Fruit fly (Drosophila melanogaster) whole organism, embryonic: ENCODE data around the gene chb.

Source experiments
- Bgb ChIP-seq: fragments of 200-800 bp; sonication (Bioruptor generic); IDR thresholded peaks from 2 replicates; pipeline ENCODE4 v1.3.6; 2022; ENCODE audit warnings: missing biosample characterization, missing genetic modification characterization; ENCODE audit not compliant: partially characterized antibody
- BtbVII ChIP-seq: fragments of 200-800 bp; sonication (Bioruptor generic); optimal IDR thresholded peaks from 3 replicates; lab custom pipeline; 2017; ENCODE audit warnings: missing biosample characterization, mild to moderate bottlenecking, missing genetic modification characterization
- CG10321 ChIP-seq: fragments of 200-800 bp; sonication (Bioruptor generic); IDR thresholded peaks from 2 replicates; pipeline ENCODE4 v1.3.6; 2022; ENCODE audit warnings: missing biosample characterization, missing genetic modification characterization
- CG12219 ChIP-seq: fragments of 200-800 bp; sonication (Bioruptor generic); optimal IDR thresholded peaks from 3 replicates; lab custom pipeline; 2018; ENCODE audit warnings: missing biosample characterization, mild to moderate bottlenecking, missing genetic modification characterization
- CG14050 ChIP-seq: fragments of 200-800 bp; sonication (Bioruptor generic); IDR thresholded peaks from 3 replicates; pipeline ENCODE4 v1.3.6; 2022; ENCODE audit warnings: missing biosample characterization, missing genetic modification characterization
- CG14710 ChIP-seq: fragments of 200-800 bp; sonication (Bioruptor generic); optimal IDR thresholded peaks from 3 replicates; lab custom pipeline; 2019; ENCODE audit warnings: missing biosample characterization, mild to moderate bottlenecking, missing genetic modification characterization, moderate library complexity
- CG17829 ChIP-seq: fragments of 200-800 bp; optimal IDR thresholded peaks from 2 replicates; lab custom pipeline; 2019; ENCODE audit warnings: missing biosample characterization, mild to moderate bottlenecking, missing genetic modification characterization, moderate library complexity
- CG2712 ChIP-seq: fragments of 200-800 bp; optimal IDR thresholded peaks from 3 replicates; lab custom pipeline; 2019; ENCODE audit warnings: missing biosample characterization, mild to moderate bottlenecking, missing genetic modification characterization, moderate library complexity
- CG30020 ChIP-seq: fragments of 200-800 bp; optimal IDR thresholded peaks from 2 replicates; lab custom pipeline; 2019; ENCODE audit warnings: missing biosample characterization, mild to moderate bottlenecking, missing genetic modification characterization, moderate library complexity
- CG31224 ChIP-seq: fragments of 200-800 bp; sonication (Bioruptor generic); IDR thresholded peaks from 2 replicates; pipeline ENCODE4 v1.3.6; 2022; ENCODE audit warnings: missing biosample characterization, missing genetic modification characterization
- CG33213 ChIP-seq: fragments of 200-800 bp; sonication (Bioruptor generic); optimal IDR thresholded peaks from 3 replicates; lab custom pipeline; 2016; ENCODE audit warnings: missing biosample characterization, missing genetic modification characterization
- CG34224 ChIP-seq: fragments of 200-800 bp; sonication (Bioruptor generic); IDR thresholded peaks from 3 replicates; pipeline ENCODE4 v1.3.6; 2022; ENCODE audit warnings: missing biosample characterization, missing genetic modification characterization; ENCODE audit not compliant: partially characterized antibody
- CG34422 ChIP-seq: fragments of 200-800 bp; sonication (Bioruptor generic); IDR thresholded peaks from 3 replicates; pipeline ENCODE4 v1.3.6; 2022; ENCODE audit warnings: missing biosample characterization, missing genetic modification characterization
- CG3995 ChIP-seq: fragments of 200-800 bp; sonication (Bioruptor generic); optimal IDR thresholded peaks from 3 replicates; lab custom pipeline; 2016; ENCODE audit warnings: missing biosample characterization, missing genetic modification characterization
- CG7987 ChIP-seq: fragments of 200-800 bp; sonication (Bioruptor generic); optimal IDR thresholded peaks from 2 replicates; lab custom pipeline; 2018; ENCODE audit warnings: missing biosample characterization, mild to moderate bottlenecking, missing genetic modification characterization, moderate library complexity
- CG8089 ChIP-seq: fragments of 200-800 bp; sonication (Bioruptor generic); optimal IDR thresholded peaks from 3 replicates; lab custom pipeline; 2016; ENCODE audit warnings: missing biosample characterization, missing genetic modification characterization
- CG9609 ChIP-seq: fragments of 200-800 bp; sonication (Bioruptor generic); optimal IDR thresholded peaks from 3 replicates; lab custom pipeline; 2016; ENCODE audit warnings: missing biosample characterization, missing genetic modification characterization
- CG9797 ChIP-seq: fragments of 200-800 bp; sonication (Bioruptor generic); optimal IDR thresholded peaks from 3 replicates; lab custom pipeline; 2018; ENCODE audit warnings: missing biosample characterization, mild to moderate bottlenecking, missing genetic modification characterization
- CoRest ChIP-seq: fragments of 200-800 bp; sonication (Bioruptor generic); optimal IDR thresholded peaks from 3 replicates; lab custom pipeline; 2018; ENCODE audit warnings: missing biosample characterization, mild to moderate bottlenecking, missing genetic modification characterization, moderate library complexity
- Doc3 ChIP-seq: fragments of 200-800 bp; sonication (Bioruptor generic); IDR thresholded peaks from 3 replicates; pipeline ENCODE4 v1.3.6; 2022; ENCODE audit warnings: missing biosample characterization, missing genetic modification characterization; ENCODE audit not compliant: partially characterized antibody
- H2.0 ChIP-seq: fragments of 200-800 bp; sonication (Bioruptor generic); IDR thresholded peaks from 2 replicates; pipeline ENCODE4 v1.3.6; 2022; ENCODE audit warnings: missing biosample characterization, missing genetic modification characterization
- HmgD ChIP-seq: fragments of 200-800 bp; sonication (Bioruptor generic); optimal IDR thresholded peaks from 3 replicates; lab custom pipeline; 2016; ENCODE audit warnings: missing biosample characterization, missing genetic modification characterization
- Hmx ChIP-seq: fragments of 200-800 bp; sonication (Bioruptor generic); optimal IDR thresholded peaks from 2 replicates; lab custom pipeline; 2016; ENCODE audit warnings: missing biosample characterization, missing genetic modification characterization
- Hr39 ChIP-seq: fragments of >200 bp; optimal IDR thresholded peaks from 2 replicates; lab custom pipeline; 2017
- Hr78 ChIP-seq, 2 experiments: fragments of 200-800 bp in 1 of 2; fragments of >200 bp in 1 of 2; sonication (Bioruptor generic) in 1 of 2; optimal IDR thresholded peaks; 2 replicates each; lab custom pipeline; 2017 to 2019; ENCODE audit warnings: missing biosample characterization in 2 of 2, missing genetic modification characterization in 2 of 2, mild to moderate bottlenecking in 1 of 2, moderate library complexity in 1 of 2
- MBD-R2 ChIP-seq: fragments of 200-800 bp; sonication (Bioruptor generic); IDR thresholded peaks from 2 replicates; pipeline ENCODE4 v1.3.6; 2022; ENCODE audit warnings: missing biosample characterization, missing genetic modification characterization
- MESR4 ChIP-seq: fragments of 200-800 bp; sonication (Bioruptor generic); optimal IDR thresholded peaks from 2 replicates; lab custom pipeline; 2018; ENCODE audit warnings: missing biosample characterization, mild to moderate bottlenecking, missing genetic modification characterization, moderate library complexity
- NK7.1 ChIP-seq: fragments of 200-800 bp; sonication (Bioruptor generic); optimal IDR thresholded peaks from 3 replicates; lab custom pipeline; 2016; ENCODE audit warnings: missing biosample characterization, missing genetic modification characterization
- Nf-YC ChIP-seq: fragments of 200-800 bp; optimal IDR thresholded peaks from 3 replicates; lab custom pipeline; 2019; ENCODE audit warnings: missing biosample characterization, mild to moderate bottlenecking, missing genetic modification characterization, moderate library complexity
- Sin3A ChIP-seq: fragments of >200 bp; optimal IDR thresholded peaks from 2 replicates; lab custom pipeline; 2018
- al ChIP-seq: fragments of 200-800 bp; sonication (Bioruptor generic); IDR thresholded peaks from 2 replicates; pipeline ENCODE4 v1.3.6; 2022; ENCODE audit warnings: missing biosample characterization, missing genetic modification characterization
- bbx ChIP-seq: fragments of 200-800 bp; sonication (Bioruptor generic); IDR thresholded peaks from 2 replicates; pipeline ENCODE4 v1.3.6; 2022; ENCODE audit warnings: missing biosample characterization, missing genetic modification characterization; ENCODE audit not compliant: partially characterized antibody
- ewg ChIP-seq: fragments of 200-800 bp; sonication (Bioruptor generic); optimal IDR thresholded peaks from 3 replicates; lab custom pipeline; 2017; ENCODE audit warnings: mild to moderate bottlenecking, missing biosample characterization, missing genetic modification reagents, missing genetic modification characterization
- exex ChIP-seq: fragments of 200-800 bp; sonication (Bioruptor generic); optimal IDR thresholded peaks from 4 replicates; lab custom pipeline; 2018; ENCODE audit warnings: missing biosample characterization, mild to moderate bottlenecking, missing genetic modification characterization, moderate library complexity
- fd3F ChIP-seq: fragments of 200-800 bp; sonication (Bioruptor generic); optimal IDR thresholded peaks from 2 replicates; lab custom pipeline; 2018; ENCODE audit warnings: missing biosample characterization, mild to moderate bottlenecking, missing genetic modification characterization, moderate library complexity
- grau ChIP-seq: fragments of 200-800 bp; optimal IDR thresholded peaks from 3 replicates; lab custom pipeline; 2019; ENCODE audit warnings: missing biosample characterization, mild to moderate bottlenecking, missing genetic modification characterization, moderate library complexity
- hkb ChIP-seq, 2 experiments: fragments of 200-800 bp in 1 of 2; fragments of >200 bp in 1 of 2; sonication (Bioruptor generic) in 1 of 2; IDR thresholded peaks in 1 of 2; optimal IDR thresholded peaks in 1 of 2; 2 replicates each; pipeline versions ENCODE4 v1.3.6 to Lab custom; 2017 to 2022; ENCODE audit warnings: missing biosample characterization in 1 of 2, missing genetic modification characterization in 1 of 2
- jumu ChIP-seq: fragments of 200-800 bp; sonication (Bioruptor generic); optimal IDR thresholded peaks from 3 replicates; lab custom pipeline; 2016; ENCODE audit warnings: missing biosample characterization, missing genetic modification characterization
- nerfin-1 ChIP-seq: fragments of 200-800 bp; sonication (Bioruptor generic); optimal IDR thresholded peaks from 3 replicates; lab custom pipeline; 2019; ENCODE audit warnings: missing biosample characterization, mild to moderate bottlenecking, missing genetic modification characterization, moderate library complexity
- pfk ChIP-seq: fragments of 200-800 bp; sonication (Bioruptor generic); optimal IDR thresholded peaks from 2 replicates; lab custom pipeline; 2018; ENCODE audit warnings: missing biosample characterization, mild to moderate bottlenecking, missing genetic modification characterization, moderate library complexity
- prd ChIP-seq, 3 experiments: fragments of >200 bp in 2 of 3; fragments of 200-800 bp in 1 of 3; sonication (Bioruptor generic) in 1 of 3; optimal IDR thresholded peaks in 2 of 3; IDR thresholded peaks in 1 of 3; 2 replicates in 2 of 3; 3 replicates in 1 of 3; pipeline versions ENCODE4 v1.3.6 to Lab custom; 2017 to 2022; ENCODE audit warnings: missing biosample characterization in 1 of 3, missing genetic modification characterization in 1 of 3
- rib ChIP-seq: fragments of 200-800 bp; sonication (Bioruptor generic); IDR thresholded peaks from 2 replicates; pipeline ENCODE4 v1.3.6; 2022; ENCODE audit warnings: missing biosample characterization, missing genetic modification characterization
- sna ChIP-seq: fragments of 200-800 bp; sonication (Bioruptor generic); IDR thresholded peaks from 2 replicates; pipeline ENCODE4 v1.3.6; 2022; ENCODE audit warnings: missing biosample characterization, missing genetic modification characterization; ENCODE audit not compliant: partially characterized antibody
- tna ChIP-seq: fragments of 200-800 bp; sonication (Bioruptor generic); IDR thresholded peaks from 2 replicates; pipeline ENCODE4 v1.3.6; 2022; ENCODE audit warnings: missing biosample characterization, missing genetic modification characterization; ENCODE audit not compliant: partially characterized antibody
- unpg ChIP-seq: fragments of 200-800 bp; sonication (Bioruptor generic); optimal IDR thresholded peaks from 3 replicates; lab custom pipeline; 2018; ENCODE audit warnings: missing biosample characterization, mild to moderate bottlenecking, missing genetic modification characterization, moderate library complexity
- vnd ChIP-seq: fragments of 200-800 bp; sonication (Bioruptor generic); IDR thresholded peaks from 3 replicates; pipeline ENCODE4 v1.3.6; 2022; ENCODE audit warnings: missing biosample characterization, missing genetic modification characterization; ENCODE audit not compliant: partially characterized antibody

chb gene

DNA sequence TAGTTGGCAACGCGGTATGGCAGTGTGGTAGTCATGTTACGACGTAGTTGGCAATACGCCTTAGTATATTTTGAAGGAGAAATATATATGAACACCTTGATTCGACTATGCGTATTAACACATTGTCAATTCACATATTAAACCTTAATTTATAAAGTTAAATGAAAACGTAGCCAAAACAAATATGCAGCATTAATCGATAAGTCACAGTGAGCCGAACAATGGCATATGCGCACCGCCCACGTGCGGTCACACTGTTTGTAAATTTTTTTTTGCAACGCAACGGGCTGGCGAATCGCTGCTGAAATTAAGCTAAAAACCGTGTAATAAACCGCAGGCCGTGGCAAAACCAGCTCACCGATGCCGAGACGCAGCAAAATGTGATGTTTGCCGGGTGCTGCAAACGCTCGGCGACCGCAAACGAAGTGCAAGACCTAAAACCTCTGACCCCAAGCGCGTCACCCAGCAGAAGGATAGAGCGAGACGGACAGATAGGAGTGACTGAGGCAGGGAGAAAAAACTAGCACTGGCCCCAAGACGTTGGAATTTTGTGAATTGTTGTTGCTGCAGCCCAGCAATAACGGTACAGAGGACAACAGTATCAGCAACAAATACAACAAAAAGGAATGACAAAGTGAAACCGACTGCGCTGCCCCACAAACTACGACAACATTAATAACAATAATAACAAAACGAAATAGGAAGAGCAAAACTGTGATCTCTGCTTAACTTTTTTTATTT lies 3.0 kb downstream of the chb start (continued):
- 0 out of 3 replicates have a peak, but pooled peaks have one; percentile 29 for TF ChIP-seq vnd (GFP tag; lab: Robert Waterston, UW)
- TF ChIP-seq jumu (GFP tag; lab: Kevin White, UChicago) = peak; percentile 26
- TF ChIP-seq Nf-YC = peak; percentile 3
- peak; percentile 67; the same call in 1 of the 2 replicates for TF ChIP-seq rib (GFP tag; lab: Robert Waterston, UW)
- TF ChIP-seq al (GFP tag; lab: Robert Waterston, UW) = no peak
- 0 out of 2 replicates have a peak, but pooled peaks have one; percentile 24 for TF ChIP-seq CG10321 (GFP tag; lab: Robert Waterston, UW)
- TF ChIP-seq unpg (GFP tag; lab: Kevin White, UChicago) = no peak
- peak; percentile 11 for TF ChIP-seq HmgD (GFP tag; lab: Kevin White, UChicago)
- TF ChIP-seq pfk (GFP tag; lab: Kevin White, UChicago) = no peak
- TF ChIP-seq CG12219 (GFP tag; lab: Kevin White, UChicago) = no peak
- TF ChIP-seq MBD-R2 (GFP tag; lab: Robert Waterston, UW) = peak; percentile 50; the same call in 1 of the 2 replicates
- no peak for TF ChIP-seq exex (tag; lab: Kevin White, UChicago)
- TF ChIP-seq bbx = 0 out of 2 replicates have a peak, but pooled peaks have one; percentile 48
- peak; percentile 3 for TF ChIP-seq CG30020 (tag; lab: Kevin White, UChicago)
- no peak for TF ChIP-seq CG9609 (GFP tag; lab: Kevin White, UChicago)
- TF ChIP-seq CG31224 (GFP tag; lab: Robert Waterston, UW) = no peak
- 0 out of 3 replicates have a peak, but pooled peaks have one; percentile 20 for TF ChIP-seq Doc3 (GFP tag; lab: Robert Waterston, UW)
- no peak for TF ChIP-seq prd (optimal IDR thresholded peaks at IDR 0.05; lab: Kevin White, UChicago)
- TF ChIP-seq prd (GFP tag; IDR thresholded peaks at IDR 0.05; lab: Robert Waterston, UW) = 0 out of 3 replicates have a peak, but pooled peaks have one; percentile 4
- no peak for TF ChIP-seq CG14050 (GFP tag; lab: Robert Waterston, UW)
- peak; percentile 39 for TF ChIP-seq CoRest (tag; lab: Kevin White, UChicago)
- TF ChIP-seq ewg (GFP tag; lab: Kevin White, UChicago) = peak; percentile 38
- TF ChIP-seq CG3995 = peak; percentile 92
- TF ChIP-seq Bgb = 0 out of 2 replicates have a peak, but pooled peaks have one; percentile 4
- TF ChIP-seq Hr39 (lab: Kevin White, UChicago) = no peak
- TF ChIP-seq Hmx = no peak
- TF ChIP-seq CG7987 (GFP tag; lab: Kevin White, UChicago) = no peak
- peak; percentile 12 for TF ChIP-seq grau (tag; lab: Kevin White, UChicago)
- peak; percentile 70 for TF ChIP-seq hkb (optimal IDR thresholded peaks at IDR 0.05; lab: Kevin White, UChicago)
- TF ChIP-seq hkb (GFP tag; IDR thresholded peaks at IDR 0.05; lab: Robert Waterston, UW) = no peak
- peak; percentile 91 for TF ChIP-seq MESR4 (GFP tag; lab: Kevin White, UChicago)
- peak in 1 of 2 experiments; percentile 97 for TF ChIP-seq Hr78 (GFP tag; optimal IDR thresholded peaks at IDR 0.05; lab: Kevin White, UChicago)
- peak; percentile 56 for TF ChIP-seq CG2712 (tag; lab: Kevin White, UChicago)
- TF ChIP-seq Sin3A = peak; percentile 95
- peak; percentile 13; the same call in 1 of the 2 replicates for TF ChIP-seq tna (GFP tag; lab: Robert Waterston, UW)
- peak; percentile 39 for TF ChIP-seq CG33213 (GFP tag; lab: Kevin White, UChicago)
- TF ChIP-seq CG8089 (GFP tag; lab: Kevin White, UChicago) = no peak
- peak; percentile 65 for TF ChIP-seq CG14710
- TF ChIP-seq CG34224 (GFP tag; lab: Robert Waterston, UW) = 0 out of 3 replicates have a peak, but pooled peaks have one; percentile 37
- TF ChIP-seq sna = 0 out of 2 replicates have a peak, but pooled peaks have one; percentile 33
- TF ChIP-seq CG17829 (tag; lab: Kevin White, UChicago) = peak; percentile 33
- TF ChIP-seq nerfin-1 = peak; percentile 50
- TF ChIP-seq NK7.1 (GFP tag; lab: Kevin White, UChicago) = no peak
- TF ChIP-seq BtbVII (GFP tag; lab: Kevin White, UChicago) = no peak
- peak; percentile 83; the same call in 1 of the 3 replicates for TF ChIP-seq CG34422 (GFP tag; lab: Robert Waterston, UW)
- TF ChIP-seq H2.0 (GFP tag; lab: Robert Waterston, UW) = no peak
- TF ChIP-seq CG9797 (GFP tag; lab: Kevin White, UChicago) = peak; percentile 97
- no peak for TF ChIP-seq fd3F (GFP tag; lab: Kevin White, UChicago)
